Worm (Caenorhabditis elegans): ENCODE data around the gene M01H9.2.

Gene M01H9.2

DNA sequence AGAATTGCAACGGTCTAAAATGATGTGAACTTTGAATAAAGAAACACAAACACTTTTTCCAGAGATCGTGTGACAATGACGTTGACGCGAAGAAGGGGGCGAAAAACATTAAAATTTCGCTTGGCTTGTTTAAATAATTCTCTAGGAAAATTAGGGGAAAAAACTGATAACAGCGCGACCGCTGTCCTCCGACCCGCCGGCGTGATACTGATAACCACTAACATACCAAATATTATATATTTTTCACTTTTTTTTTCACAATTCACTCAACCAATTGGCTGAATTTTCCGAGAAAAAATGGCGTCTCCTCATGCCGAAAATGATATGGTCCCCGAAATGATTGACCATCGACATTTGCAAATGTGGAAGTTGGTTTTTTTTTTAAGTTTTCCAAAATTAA, 13.2 kb downstream of the M01H9.2 start (continued):
- 0 out of 2 replicates have a peak, but pooled peaks have one; percentile 40 for TF ChIP-seq pbrm-1 (GFP tag; IDR thresholded peaks at IDR 0.05)
- TF ChIP-seq hrde-1 (tag; optimal IDR thresholded peaks at IDR 0.05; ENCODE audit: borderline replicate concordance): peak; percentile 51
- TF ChIP-seq dpff-1 (tag; optimal IDR thresholded peaks at IDR 0.05): peak; percentile 7
- TF ChIP-seq madf-6 (GFP tag; IDR thresholded peaks at IDR 0.05): peak; percentile 46; the same call in 1 of the 2 replicates
- no peak for TF ChIP-seq F57A8.1 (GFP tag; optimal IDR thresholded peaks at IDR 0.05)
- no peak for TF ChIP-seq sptf-2 (GFP tag; optimal IDR thresholded peaks at IDR 0.05)
- TF ChIP-seq nfya-2 (GFP tag; IDR thresholded peaks at IDR 0.05): no peak
- TF ChIP-seq ceh-40 (GFP tag; IDR thresholded peaks at IDR 0.05): no peak
- peak; percentile 30 for TF ChIP-seq B0035.1 (tag; optimal IDR thresholded peaks at IDR 0.05)
- no peak for TF ChIP-seq pha-4 (tag; optimal IDR thresholded peaks at IDR 0.05)
- TF ChIP-seq unc-130 (GFP tag; optimal IDR thresholded peaks at IDR 0.05): no peak
- TF ChIP-seq lin-35 (GFP tag; optimal IDR thresholded peaks at IDR 0.05): peak in 1 of 3 experiments; percentile 50
- TF ChIP-seq nfyb-1 (GFP tag; IDR thresholded peaks at IDR 0.05): peak; percentile 82
- no peak for TF ChIP-seq ets-4 (GFP tag; optimal IDR thresholded peaks at IDR 0.05)
- TF ChIP-seq lin-26 (GFP tag; IDR thresholded peaks at IDR 0.05): peak; percentile 58; the same call in 1 of the 2 replicates
- peak; percentile 35; the same call in 1 of the 2 replicates for TF ChIP-seq D2030.7 (GFP tag; IDR thresholded peaks at IDR 0.05)
- TF ChIP-seq Y56A3A.18 (GFP tag; IDR thresholded peaks at IDR 0.05): no peak
- TF ChIP-seq F39B2.1 (GFP tag; IDR thresholded peaks at IDR 0.05): no peak
- TF ChIP-seq cebp-1 (GFP tag; IDR thresholded peaks at IDR 0.05): no peak
- TF ChIP-seq cebp-1 (tag; optimal IDR thresholded peaks at IDR 0.05): peak; percentile 56
- TF ChIP-seq F57C9.4 (tag; optimal IDR thresholded peaks at IDR 0.05): no peak
- TF ChIP-seq ztf-3 (GFP tag; optimal IDR thresholded peaks at IDR 0.05): no peak
- peak; percentile 52 for TF ChIP-seq F52B5.7 (tag; optimal IDR thresholded peaks at IDR 0.05)
- peak; percentile 72 for TF ChIP-seq B0336.3 (GFP tag; IDR thresholded peaks at IDR 0.05)
- no peak for TF ChIP-seq nhr-179 (tag; optimal IDR thresholded peaks at IDR 0.05)
- TF ChIP-seq madf-3 (GFP tag; IDR thresholded peaks at IDR 0.05): no peak
- no peak for TF ChIP-seq ztf-26 (tag; optimal IDR thresholded peaks at IDR 0.05)
- TF ChIP-seq mes-4 (tag; optimal IDR thresholded peaks at IDR 0.05): peak; percentile 38
- TF ChIP-seq B0261.1 (tag; optimal IDR thresholded peaks at IDR 0.05): no peak
- no peak for TF ChIP-seq ceh-27 (GFP tag; optimal IDR thresholded peaks at IDR 0.05)
- no peak for TF ChIP-seq Y53F4B.3 (GFP tag; IDR thresholded peaks at IDR 0.05)
- TF ChIP-seq hmg-20 (GFP tag; IDR thresholded peaks at IDR 0.05): no peak
- peak; percentile 80 for TF ChIP-seq nhr-80 (tag; optimal IDR thresholded peaks at IDR 0.05)
- TF ChIP-seq sdz-38 (tag; optimal IDR thresholded peaks at IDR 0.05): no peak
- no peak for TF ChIP-seq dpl-1 (GFP tag; optimal IDR thresholded peaks at IDR 0.05)
- TF ChIP-seq tlf-1 (GFP tag; optimal IDR thresholded peaks at IDR 0.05): no peak
- TF ChIP-seq T26A5.8 (tag; optimal IDR thresholded peaks at IDR 0.05): no peak
- TF ChIP-seq xnd-1 (tag; optimal IDR thresholded peaks at IDR 0.05): peak; percentile 2
- peak; percentile 49 for TF ChIP-seq atf-7 (tag; optimal IDR thresholded peaks at IDR 0.05)
- 0 out of 2 replicates have a peak, but pooled peaks have one; percentile 27 for TF ChIP-seq ceh-100 (GFP tag; IDR thresholded peaks at IDR 0.05)
- TF ChIP-seq aptf-2 (GFP tag; conservative IDR thresholded peaks at IDR 0.05): no peak
- peak; percentile 49 for TF ChIP-seq ama-1 (optimal IDR thresholded peaks at IDR 0.05)
- no peak for TF ChIP-seq ama-1 (GFP tag; optimal IDR thresholded peaks at IDR 0.05)
- TF ChIP-seq Y79H2A.3 (GFP tag; conservative IDR thresholded peaks at IDR 0.05): peak; percentile 40; the same call in 1 of the 2 replicates
- no peak for TF ChIP-seq let-526 (GFP tag; IDR thresholded peaks at IDR 0.05)
- no peak for TF ChIP-seq lsy-27 (tag; optimal IDR thresholded peaks at IDR 0.05; ENCODE audit: borderline replicate concordance, insufficient read depth)
- peak; percentile 47 for TF ChIP-seq nhr-90 (tag; optimal IDR thresholded peaks at IDR 0.05)
- no peak for TF ChIP-seq nhr-27 (tag; optimal IDR thresholded peaks at IDR 0.05)
- peak; percentile 75 for TF ChIP-seq repo-1 (tag; optimal IDR thresholded peaks at IDR 0.05)
- TF ChIP-seq ZK185.1 (tag; optimal IDR thresholded peaks at IDR 0.05; ENCODE audit: poor library complexity, severe bottlenecking): peak; percentile 72
